Worm (Caenorhabditis elegans): ENCODE data around the gene vab-15.

The vab-15 gene

ce11 chrX:9856618-9857017 lies 9.5 kb downstream of the vab-15 start, which contains the start of gene R07B1.11:
Gene R07B1.11, plus strand, starts transcription at chrX:9856918.
- TF ChIP-seq madf-6 (GFP tag; IDR thresholded peaks at IDR 0.05), result no peak
- no peak for TF ChIP-seq ztf-18 (tag; optimal IDR thresholded peaks at IDR 0.05)
- no peak for TF ChIP-seq tbp1 (GFP tag; optimal IDR thresholded peaks at IDR 0.05)
- no peak for TF ChIP-seq K12H6.12 (tag; optimal IDR thresholded peaks at IDR 0.05)
- TF ChIP-seq D2030.7 (GFP tag; IDR thresholded peaks at IDR 0.05), result no peak
- TF ChIP-seq F57C9.4 (tag; optimal IDR thresholded peaks at IDR 0.05), result no peak
- TF ChIP-seq cebp-1 (GFP tag; IDR thresholded peaks at IDR 0.05), result no peak
- TF ChIP-seq cebp-1 (tag; optimal IDR thresholded peaks at IDR 0.05), result no peak
- TF ChIP-seq ceh-27 (GFP tag; optimal IDR thresholded peaks at IDR 0.05), result no peak
- no peak for TF ChIP-seq madf-8 (GFP tag; conservative IDR thresholded peaks at IDR 0.05)
- no peak for TF ChIP-seq rcor-1 (GFP tag; IDR thresholded peaks at IDR 0.05)

DNA sequence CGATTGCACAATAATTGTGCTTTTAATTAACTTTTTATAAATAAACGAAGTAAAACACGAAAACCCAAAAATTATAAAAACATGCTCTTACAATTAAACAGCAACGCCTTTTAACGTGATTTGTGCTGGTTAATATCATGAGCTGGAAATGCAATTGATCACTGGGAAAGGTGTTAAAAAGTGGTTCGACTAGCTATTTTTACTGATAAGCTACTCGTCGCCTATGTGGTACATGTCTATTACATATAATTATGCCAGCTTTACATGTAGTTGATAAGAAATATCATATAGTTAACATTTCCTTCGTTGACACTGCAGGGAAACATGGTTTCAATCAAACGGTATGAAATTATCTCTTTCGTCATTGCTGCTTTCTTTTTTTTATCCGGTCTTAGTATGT lies 11.0 kb downstream of the vab-15 start, which contains the start of gene scav-5:
scav-5 (plus strand) TSS at position 297 of the 400 bp plus-strand sequence.
- TF ChIP-seq F49E8.2 (tag; optimal IDR thresholded peaks at IDR 0.05; ENCODE audit: insufficient read depth) (no peak), fkh-3 (tag; optimal IDR thresholded peaks at IDR 0.05) (no peak), ets-4 (GFP tag; optimal IDR thresholded peaks at IDR 0.05) (peak; percentile 3), dox-1 (GFP tag; IDR thresholded peaks at IDR 0.05) (no peak), ztf-6 (GFP tag; IDR thresholded peaks at IDR 0.05) (no peak), nhr-80 (tag; optimal IDR thresholded peaks at IDR 0.05) (peak; percentile 84), Y56A3A.18 (GFP tag; IDR thresholded peaks at IDR 0.05) (no peak)

DNA sequence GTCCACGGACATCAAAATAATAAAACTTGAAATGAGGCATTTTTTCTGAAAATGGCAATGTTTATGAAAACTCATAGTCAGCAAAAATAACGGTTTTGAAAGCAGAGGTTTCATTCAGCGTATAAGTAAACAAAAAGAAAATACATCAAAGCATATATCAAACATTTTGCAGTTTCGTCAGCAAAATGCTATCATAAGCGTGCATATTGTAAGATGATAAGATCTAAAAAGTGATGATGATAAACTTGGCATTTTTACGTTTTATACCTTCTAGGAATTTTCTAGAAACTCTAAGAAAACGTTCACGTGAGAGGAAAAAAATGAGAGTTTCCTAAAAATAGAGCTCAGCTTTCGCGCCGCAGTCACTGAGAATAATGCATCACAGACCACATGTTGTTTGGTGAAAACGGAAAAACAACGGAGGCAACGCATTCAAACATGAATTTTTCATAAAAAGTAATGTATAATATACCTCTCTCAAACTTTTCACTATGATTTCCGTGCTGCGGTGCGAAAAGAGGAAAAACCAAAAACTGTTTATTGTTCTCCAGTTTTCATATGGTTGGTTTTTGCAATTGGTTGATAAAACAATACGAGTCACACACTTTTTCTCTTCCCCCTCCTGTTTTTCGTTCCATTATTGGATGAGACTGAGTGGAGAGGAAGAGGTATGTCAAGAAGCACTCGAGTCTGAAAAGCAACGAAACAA lies 16.0 kb downstream of the vab-15 start, which contains the start of the genes gst-36 and R07B1.5:
gst-36 (minus strand) TSS at position 45 of the 709 bp plus-strand sequence.
R07B1.5 (plus strand) TSS at position 665 of the 709 bp plus-strand sequence.
- no peak for TF ChIP-seq F37B4.10 (GFP tag; IDR thresholded peaks at IDR 0.05)
- TF ChIP-seq madf-10 (tag; optimal IDR thresholded peaks at IDR 0.05), result no peak
- TF ChIP-seq nhr-80 (tag; optimal IDR thresholded peaks at IDR 0.05), result peak; percentile 68

- TF ChIP-seq attf-5 (GFP tag; optimal IDR thresholded peaks at IDR 0.05), result no peak
- TF ChIP-seq hmg-20 (GFP tag; IDR thresholded peaks at IDR 0.05), result no peak
- no peak for TF ChIP-seq lin-26 (GFP tag; IDR thresholded peaks at IDR 0.05)
- TF ChIP-seq snpc-1.3 (tag; optimal IDR thresholded peaks at IDR 0.05; ENCODE audit: insufficient read depth), result no peak
- no peak for TF ChIP-seq Y95B8A.8 (GFP tag; IDR thresholded peaks at IDR 0.05)
- no peak for TF ChIP-seq somi-1 (GFP tag; optimal IDR thresholded peaks at IDR 0.05)
These were observed 19.3 kb downstream of the vab-15 start, which contains the start of gene R07B1.6 for ce11 chrX:9866355-9866754. Gene R07B1.6, plus strand, starts transcription at chrX:9866655.

DNA sequence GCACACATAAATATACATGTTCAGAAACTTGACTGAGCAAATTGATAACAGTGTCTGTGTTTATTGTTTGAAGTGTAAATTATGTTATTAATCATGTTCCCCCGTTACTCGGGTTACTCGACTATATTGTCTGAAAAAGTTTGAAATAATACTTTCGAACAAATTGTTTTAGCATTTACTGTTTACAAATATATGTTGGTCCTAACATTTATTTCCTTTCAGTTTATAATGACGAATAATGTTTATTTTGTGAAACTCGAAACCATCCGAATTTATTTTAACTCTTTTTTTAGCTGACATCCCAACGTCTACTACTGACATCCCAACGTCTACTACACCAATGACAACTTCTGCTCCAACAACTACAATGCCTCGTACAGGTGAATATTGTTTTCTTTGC lies 21.7 kb downstream of the vab-15 start, which contains the start of gene R07B1.7:
R07B1.7 (plus strand) TSS at position 301 of the 400 bp plus-strand sequence.
- TF ChIP-seq nfyb-1 (GFP tag; IDR thresholded peaks at IDR 0.05) (no peak), mes-4 (tag; optimal IDR thresholded peaks at IDR 0.05) (no peak), F33H1.4 (GFP tag; IDR thresholded peaks at IDR 0.05) (no peak), hmg-20 (GFP tag; IDR thresholded peaks at IDR 0.05) (no peak), madf-3 (GFP tag; IDR thresholded peaks at IDR 0.05) (no peak), ztf-28 (GFP tag; IDR thresholded peaks at IDR 0.05) (no peak), Y67H2A.10 (GFP tag; conservative IDR thresholded peaks at IDR 0.05) (no peak), lir-1 (GFP tag; conservative IDR thresholded peaks at IDR 0.05) (no peak)

Data from whole organism, young adult.